Fruit fly (Drosophila melanogaster) whole organism, embryonic: Measurements from ENCODE around the gene AnxB9.

Source experiments
- Atf-2 ChIP-seq: fragments of 200-800 bp; sonication (Bioruptor generic); optimal IDR thresholded peaks from 2 replicates; lab custom pipeline; 2016; ENCODE audit warnings: missing biosample characterization, missing genetic modification characterization
- B-H2 ChIP-seq: fragments of 200-800 bp; sonication (Bioruptor generic); optimal IDR thresholded peaks from 2 replicates; lab custom pipeline; 2018; ENCODE audit warnings: missing biosample characterization, mild to moderate bottlenecking, missing genetic modification characterization
- CG10366 ChIP-seq: fragments of 200-800 bp; sonication (Bioruptor generic); IDR thresholded peaks from 2 replicates; pipeline ENCODE4 v1.3.6; 2022; ENCODE audit warnings: missing biosample characterization, missing genetic modification characterization
- CG10462 ChIP-seq: fragments of 200-800 bp; sonication (Bioruptor generic); optimal IDR thresholded peaks from 2 replicates; lab custom pipeline; 2016; ENCODE audit warnings: missing biosample characterization, missing genetic modification characterization
- CG10543 ChIP-seq: fragments of 200-800 bp; sonication (Bioruptor generic); optimal IDR thresholded peaks from 3 replicates; lab custom pipeline; 2017; ENCODE audit warnings: missing biosample characterization, mild to moderate bottlenecking, missing genetic modification characterization, moderate library complexity
- CG12219 ChIP-seq: fragments of 200-800 bp; sonication (Bioruptor generic); optimal IDR thresholded peaks from 3 replicates; lab custom pipeline; 2018; ENCODE audit warnings: missing biosample characterization, mild to moderate bottlenecking, missing genetic modification characterization
- CG2678 ChIP-seq: fragments of 200-800 bp; sonication (Bioruptor generic); optimal IDR thresholded peaks from 3 replicates; lab custom pipeline; 2019; ENCODE audit warnings: missing biosample characterization, mild to moderate bottlenecking, missing genetic modification characterization, moderate library complexity
- CG30403 ChIP-seq: fragments of 200-800 bp; sonication (Bioruptor generic); optimal IDR thresholded peaks from 3 replicates; lab custom pipeline; 2016; ENCODE audit warnings: missing biosample characterization, missing genetic modification characterization
- CG3065 ChIP-seq: fragments of 200-800 bp; sonication (Bioruptor generic); optimal IDR thresholded peaks from 2 replicates; lab custom pipeline; 2016; ENCODE audit warnings: missing biosample characterization, missing genetic modification characterization
- CG32532 ChIP-seq: fragments of 200-800 bp; sonication (Bioruptor generic); IDR thresholded peaks from 2 replicates; pipeline ENCODE4 v1.3.6; 2022; ENCODE audit warnings: missing biosample characterization, missing genetic modification characterization
- CG32767 ChIP-seq: fragments of 200-800 bp; sonication (Bioruptor generic); IDR thresholded peaks from 2 replicates; pipeline ENCODE4 v1.3.6; 2022; ENCODE audit warnings: missing biosample characterization, missing genetic modification characterization
- CG33557 ChIP-seq: fragments of 200-800 bp; sonication (Bioruptor generic); optimal IDR thresholded peaks from 2 replicates; lab custom pipeline; 2019; ENCODE audit warnings: missing biosample characterization, mild to moderate bottlenecking, missing genetic modification characterization, moderate library complexity
- CG3407 ChIP-seq: fragments of 200-800 bp; sonication (Bioruptor generic); optimal IDR thresholded peaks from 2 replicates; lab custom pipeline; 2018; ENCODE audit warnings: missing biosample characterization, mild to moderate bottlenecking, missing genetic modification characterization
- CG6854 ChIP-seq: fragments of 200-800 bp; sonication (Bioruptor generic); optimal IDR thresholded peaks from 3 replicates; lab custom pipeline; 2017; ENCODE audit warnings: missing biosample characterization, mild to moderate bottlenecking, missing genetic modification characterization
- CG8281 ChIP-seq: fragments of 200-800 bp; sonication (Bioruptor generic); optimal IDR thresholded peaks from 2 replicates; lab custom pipeline; 2018; ENCODE audit warnings: missing biosample characterization, mild to moderate bottlenecking, missing genetic modification characterization, moderate library complexity
- CG8359 ChIP-seq: fragments of 200-800 bp; sonication (Bioruptor generic); optimal IDR thresholded peaks from 2 replicates; lab custom pipeline; 2017; ENCODE audit warnings: missing biosample characterization, mild to moderate bottlenecking, missing genetic modification characterization, borderline replicate concordance
- CoRest ChIP-seq: fragments of 200-800 bp; sonication (Bioruptor generic); optimal IDR thresholded peaks from 3 replicates; lab custom pipeline; 2018; ENCODE audit warnings: missing biosample characterization, mild to moderate bottlenecking, missing genetic modification characterization, moderate library complexity
- D19B ChIP-seq: fragments of 200-800 bp; sonication (Bioruptor generic); optimal IDR thresholded peaks from 2 replicates; lab custom pipeline; 2017; ENCODE audit warnings: missing biosample characterization, mild to moderate bottlenecking, missing genetic modification characterization
- Dbx ChIP-seq: fragments of 200-800 bp; sonication (Bioruptor generic); IDR thresholded peaks from 3 replicates; pipeline ENCODE4 v1.3.6; 2022; ENCODE audit warnings: missing biosample characterization, missing genetic modification characterization
- Dip2 ChIP-seq: fragments of 200-800 bp; sonication (Bioruptor generic); IDR thresholded peaks from 2 replicates; pipeline ENCODE4 v1.3.6; 2022; ENCODE audit warnings: missing biosample characterization, missing genetic modification characterization
- Drgx ChIP-seq: fragments of 200-800 bp; sonication (Bioruptor generic); IDR thresholded peaks from 2 replicates; pipeline ENCODE4 v1.3.6; 2022; ENCODE audit warnings: missing biosample characterization, missing genetic modification characterization
- HLH54F ChIP-seq: fragments of 200-800 bp; sonication (Bioruptor generic); optimal IDR thresholded peaks from 3 replicates; lab custom pipeline; 2016; ENCODE audit warnings: missing biosample characterization, missing genetic modification characterization
- Hmr ChIP-seq: fragments of 200-800 bp; sonication (Bioruptor generic); optimal IDR thresholded peaks from 3 replicates; lab custom pipeline; 2017; ENCODE audit warnings: mild to moderate bottlenecking, missing biosample characterization, missing genetic modification reagents, missing genetic modification characterization
- Hr3 ChIP-seq: fragments of 200-800 bp; sonication (Bioruptor generic); optimal IDR thresholded peaks from 3 replicates; lab custom pipeline; 2016; ENCODE audit warnings: missing biosample characterization, missing genetic modification characterization
- Hr39 ChIP-seq: fragments of >200 bp; optimal IDR thresholded peaks from 2 replicates; lab custom pipeline; 2017
- Mad ChIP-seq: fragments of 200-800 bp; sonication (Bioruptor generic); optimal IDR thresholded peaks from 2 replicates; lab custom pipeline; 2016; ENCODE audit warnings: missing biosample characterization, missing genetic modification characterization
- NC2β ChIP-seq: fragments of 200-800 bp; sonication (Bioruptor generic); optimal IDR thresholded peaks from 2 replicates; lab custom pipeline; 2016; ENCODE audit warnings: missing biosample characterization, missing genetic modification characterization
- NK7.1 ChIP-seq: fragments of 200-800 bp; sonication (Bioruptor generic); optimal IDR thresholded peaks from 3 replicates; lab custom pipeline; 2016; ENCODE audit warnings: missing biosample characterization, missing genetic modification characterization
- NfI ChIP-seq: fragments of 200-800 bp; sonication (Bioruptor generic); optimal IDR thresholded peaks from 3 replicates; lab custom pipeline; 2018; ENCODE audit warnings: missing biosample characterization, mild to moderate bottlenecking, missing genetic modification characterization, moderate library complexity
- Optix ChIP-seq: fragments of 200-800 bp; sonication (Bioruptor generic); IDR thresholded peaks from 3 replicates; pipeline ENCODE4 v1.3.6; 2022; ENCODE audit warnings: missing biosample characterization, missing genetic modification characterization
- Ptx1 ChIP-seq: fragments of 200-800 bp; sonication (Bioruptor generic); IDR thresholded peaks from 2 replicates; pipeline ENCODE4 v1.3.6; 2022; ENCODE audit warnings: missing biosample characterization, missing genetic modification characterization
- Ravus ChIP-seq: fragments of 200-800 bp; sonication (Bioruptor generic); IDR thresholded peaks from 2 replicates; pipeline ENCODE4 v1.3.6; 2022; ENCODE audit warnings: missing biosample characterization, missing genetic modification characterization
- Stat92E ChIP-seq, 3 experiments: fragments of >200 bp in 2 of 3; fragments of 200-800 bp in 1 of 3; sonication (Bioruptor generic) in 1 of 3; optimal IDR thresholded peaks; 2 replicates each; lab custom pipeline; 2017 to 2019; ENCODE audit warnings: missing biosample characterization in 3 of 3, missing genetic modification characterization in 3 of 3, mild to moderate bottlenecking in 1 of 3, moderate library complexity in 1 of 3
- abd-A ChIP-seq: fragments of 200-800 bp; sonication (Bioruptor generic); optimal IDR thresholded peaks from 3 replicates; lab custom pipeline; 2019; ENCODE audit warnings: missing biosample characterization, mild to moderate bottlenecking, missing genetic modification characterization, moderate library complexity
- bab2 ChIP-seq: fragments of 200-800 bp; sonication (Bioruptor generic); optimal IDR thresholded peaks from 2 replicates; lab custom pipeline; 2016; ENCODE audit warnings: missing biosample characterization, missing genetic modification characterization
- bbx ChIP-seq: fragments of 200-800 bp; sonication (Bioruptor generic); IDR thresholded peaks from 2 replicates; pipeline ENCODE4 v1.3.6; 2022; ENCODE audit warnings: missing biosample characterization, missing genetic modification characterization; ENCODE audit not compliant: partially characterized antibody
- cg ChIP-seq: fragments of 200-800 bp; sonication (Bioruptor generic); optimal IDR thresholded peaks from 3 replicates; lab custom pipeline; 2019; ENCODE audit warnings: missing biosample characterization, mild to moderate bottlenecking, missing genetic modification characterization, moderate library complexity
- corto ChIP-seq: fragments of 200-800 bp; sonication (Bioruptor generic); optimal IDR thresholded peaks from 2 replicates; lab custom pipeline; 2016; ENCODE audit warnings: missing biosample characterization, mild to moderate bottlenecking, missing genetic modification characterization, moderate library complexity
- crc ChIP-seq: fragments of 200-800 bp; sonication (Bioruptor generic); optimal IDR thresholded peaks from 2 replicates; lab custom pipeline; 2016; ENCODE audit warnings: missing biosample characterization, missing genetic modification characterization
- gem ChIP-seq: fragments of 200-800 bp; sonication (Bioruptor generic); optimal IDR thresholded peaks from 2 replicates; lab custom pipeline; 2019; ENCODE audit warnings: missing biosample characterization, mild to moderate bottlenecking, missing genetic modification characterization, moderate library complexity
- grau ChIP-seq: fragments of 200-800 bp; optimal IDR thresholded peaks from 3 replicates; lab custom pipeline; 2019; ENCODE audit warnings: missing biosample characterization, mild to moderate bottlenecking, missing genetic modification characterization, moderate library complexity
- gt ChIP-seq: fragments of 200-800 bp; sonication (Bioruptor generic); IDR thresholded peaks from 2 replicates; pipeline ENCODE4 v1.3.6; 2022; ENCODE audit warnings: missing biosample characterization, missing genetic modification characterization
- pan ChIP-seq, 4 experiments: fragments of >200 bp in 3 of 4; fragments of 200-800 bp in 1 of 4; sonication (Bioruptor generic) in 1 of 4; optimal IDR thresholded peaks in 3 of 4; IDR thresholded peaks in 1 of 4; 2 replicates each; pipeline versions ENCODE4 v1.3.6 to Lab custom; 2017 to 2022; ENCODE audit warnings: missing biosample characterization in 2 of 4, missing genetic modification characterization in 2 of 4, mixed read lengths in 1 of 4
- pzg ChIP-seq: fragments of 200-800 bp; sonication (Bioruptor generic); optimal IDR thresholded peaks from 3 replicates; lab custom pipeline; 2018; ENCODE audit warnings: missing biosample characterization, mild to moderate bottlenecking, missing genetic modification characterization, moderate library complexity
- sd ChIP-seq: fragments of 200-800 bp; sonication (Bioruptor generic); optimal IDR thresholded peaks from 3 replicates; lab custom pipeline; 2018; ENCODE audit warnings: missing biosample characterization, mild to moderate bottlenecking, missing genetic modification characterization, moderate library complexity
- stwl ChIP-seq: fragments of 200-800 bp; sonication (Bioruptor generic); optimal IDR thresholded peaks from 3 replicates; lab custom pipeline; 2018; ENCODE audit warnings: missing biosample characterization, mild to moderate bottlenecking, missing genetic modification characterization, moderate library complexity
- tgo ChIP-seq: fragments of 200-800 bp; sonication (Bioruptor generic); IDR thresholded peaks from 3 replicates; pipeline ENCODE4 v1.3.6; 2022; ENCODE audit warnings: missing biosample characterization, missing genetic modification characterization
- vvl ChIP-seq: fragments of 200-800 bp; sonication (Bioruptor generic); IDR thresholded peaks from 2 replicates; pipeline ENCODE4 v1.3.6; 2022; ENCODE audit warnings: missing biosample characterization, missing genetic modification characterization
- zfh1 ChIP-seq: fragments of 200-800 bp; sonication (Bioruptor generic); IDR thresholded peaks from 3 replicates; pipeline ENCODE4 v1.3.6; 2022; ENCODE audit warnings: missing biosample characterization, missing genetic modification characterization

The AnxB9 gene

DNA sequence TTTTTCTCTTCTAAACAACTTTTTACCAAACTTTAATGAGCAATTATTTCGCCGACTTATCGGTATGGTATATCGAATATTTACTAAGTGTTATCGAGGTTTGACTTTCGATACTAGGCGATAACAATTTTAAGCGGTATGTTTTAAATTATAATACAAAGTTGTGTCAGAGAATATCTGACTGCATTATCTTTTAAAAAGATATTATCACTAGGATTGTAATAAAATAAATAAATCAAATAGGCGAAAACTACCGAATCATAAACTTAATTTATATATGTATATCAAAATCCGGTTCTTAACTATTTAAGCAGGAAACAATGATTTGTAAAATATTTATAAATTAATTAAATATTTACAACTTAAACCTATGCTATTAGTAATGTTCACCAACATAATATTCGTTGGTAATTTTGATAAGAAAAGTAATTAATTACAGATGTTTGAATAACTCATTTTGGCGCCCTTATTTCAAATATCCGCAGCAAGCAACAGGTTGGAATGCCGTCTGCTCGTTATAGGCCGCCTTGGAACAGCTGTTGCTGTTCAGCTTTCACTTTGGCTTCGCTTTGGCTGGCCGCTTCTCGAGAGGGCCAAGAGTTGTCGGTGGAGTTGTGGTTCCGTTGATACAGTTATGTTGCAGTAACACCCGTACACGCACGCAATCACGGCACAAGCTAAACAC lies 43.0 kb downstream of the AnxB9 start, which contains the start of the genes Sec15 and rtet (continued):
- TF ChIP-seq vvl (GFP tag; lab: Robert Waterston, UW) (peak; percentile 76), CG10462 (GFP tag; lab: Kevin White, UChicago) (no peak), gem (peak; percentile 80), HLH54F (GFP tag; lab: Kevin White, UChicago) (peak; percentile 40), CG2678 (tag; lab: Kevin White, UChicago) (no peak), Mad (GFP tag; lab: Kevin White, UChicago) (peak; percentile 48), B-H2 (GFP tag; lab: Kevin White, UChicago) (peak; percentile 62), stwl (peak; percentile 44), bab2 (peak; percentile 28), Ptx1 (GFP tag; lab: Robert Waterston, UW) (peak; percentile 48; the same call in 1 of the 2 replicates), Ravus (no peak), CG12219 (GFP tag; lab: Kevin White, UChicago) (peak; percentile 50), pzg (GFP tag; lab: Kevin White, UChicago) (peak; percentile 38), CG3065 (GFP tag; lab: Kevin White, UChicago) (no peak), CG8281 (no peak), CG33557 (GFP tag; lab: Kevin White, UChicago) (peak; percentile 44), Hmr (GFP tag; lab: Kevin White, UChicago) (peak; percentile 46), Atf-2 (GFP tag; lab: Kevin White, UChicago) (no peak), Hr39 (lab: Kevin White, UChicago) (no peak), cg (GFP tag; lab: Kevin White, UChicago) (no peak), NC2β (GFP tag; lab: Kevin White, UChicago) (peak; percentile 16), corto (no peak), abd-A (tag; lab: Kevin White, UChicago) (no peak), gt (GFP tag; lab: Robert Waterston, UW) (no peak), CG6854 (GFP tag; lab: Kevin White, UChicago) (no peak), zfh1 (GFP tag; lab: Robert Waterston, UW) (peak; percentile 48; the same call in 2 of the 3 replicates), CG3407 (GFP tag; lab: Kevin White, UChicago) (no peak), Drgx (GFP tag; lab: Robert Waterston, UW) (0 out of 2 replicates have a peak, but pooled peaks have one; percentile 19), CG10543 (GFP tag; lab: Kevin White, UChicago) (peak; percentile 67), Dip2 (GFP tag; lab: Robert Waterston, UW) (no peak), CG30403 (GFP tag; lab: Kevin White, UChicago) (peak; percentile 55), pan (optimal IDR thresholded peaks at IDR 0.05; lab: Kevin White, UChicago) (no peak), pan (GFP tag; optimal IDR thresholded peaks at IDR 0.05 in 1 of 2, IDR thresholded peaks at IDR 0.05 in 1 of 2) (peak in 1 of 2 experiments; percentile 54), sd (tag; lab: Kevin White, UChicago) (peak; percentile 92), CoRest (tag; lab: Kevin White, UChicago) (peak; percentile 71), grau (tag; lab: Kevin White, UChicago) (peak; percentile 71), NK7.1 (no peak), D19B (GFP tag; lab: Kevin White, UChicago) (no peak), CG32767 (no peak), crc (GFP tag; lab: Kevin White, UChicago) (no peak), Hr3 (GFP tag; lab: Kevin White, UChicago) (peak; percentile 60), Dbx (GFP tag; lab: Robert Waterston, UW) (peak; percentile 61; the same call in 1 of the 3 replicates), bbx (GFP tag; lab: Robert Waterston, UW) (peak; percentile 60), tgo (GFP tag; lab: Robert Waterston, UW) (peak; percentile 51; the same call in 1 of the 3 replicates), Optix (peak; percentile 54; the same call in 2 of the 3 replicates), CG8359 (GFP tag; lab: Kevin White, UChicago) (no peak), Stat92E (GFP tag; optimal IDR thresholded peaks at IDR 0.05; lab: Kevin White, UChicago) (no peak), CG10366 (GFP tag; lab: Robert Waterston, UW) (peak; percentile 62), NfI (GFP tag; lab: Kevin White, UChicago) (peak; percentile 73), CG32532 (GFP tag; lab: Robert Waterston, UW) (peak; percentile 67; the same call in 1 of the 2 replicates)
